Worm (Caenorhabditis elegans): Measurements from ENCODE around the gene cyn-7.

ce11 chrV:15184097-15185040 lies 2.8 kb downstream of the cyn-7 start, which contains the start of gene Y75B12B.1:
- no peak for TF ChIP-seq mep-1 (tag; optimal IDR thresholded peaks at IDR 0.05)
- TF ChIP-seq elt-3 (tag; optimal IDR thresholded peaks at IDR 0.05) = no peak
- no peak for TF ChIP-seq aly-2 (tag; optimal IDR thresholded peaks at IDR 0.05)
- no peak for TF ChIP-seq nhr-237 (tag; optimal IDR thresholded peaks at IDR 0.05)
- no peak for TF ChIP-seq zag-1 (tag; optimal IDR thresholded peaks at IDR 0.05)
- no peak for TF ChIP-seq pag-3 (tag; optimal IDR thresholded peaks at IDR 0.05; ENCODE audit: borderline replicate concordance, insufficient read depth)
- TF ChIP-seq tlp-1 (tag; optimal IDR thresholded peaks at IDR 0.05) = no peak
- no peak for TF ChIP-seq fkh-10 (GFP tag; optimal IDR thresholded peaks at IDR 0.05)
- TF ChIP-seq ama-1 (optimal IDR thresholded peaks at IDR 0.05) = no peak
- TF ChIP-seq nhr-28 (tag; optimal IDR thresholded peaks at IDR 0.05) = no peak
- TF ChIP-seq nhr-76 (tag; optimal IDR thresholded peaks at IDR 0.05) = no peak
